Worm (Caenorhabditis elegans): ENCODE results near the gene lgc-21.
A peak's percentile ranks its signal among the peaks of the same experiment; 100 is the strongest.

ce11 chrX:14016698-14017097, 51.1 kb downstream of the lgc-21 start:
- TF ChIP-seq T22C8.4 (GFP tag; IDR thresholded peaks at IDR 0.05): no peak
- no peak for TF ChIP-seq ref-1 (GFP tag; conservative IDR thresholded peaks at IDR 0.05)
- TF ChIP-seq med-1 (GFP tag; optimal IDR thresholded peaks at IDR 0.05; ENCODE audit: insufficient read depth): no peak
- no peak for TF ChIP-seq ztf-29 (GFP tag; IDR thresholded peaks at IDR 0.05)
- TF ChIP-seq tab-1 (GFP tag; IDR thresholded peaks at IDR 0.05): 0 out of 2 replicates have a peak, but pooled peaks have one; percentile 32
